Fruit fly (Drosophila melanogaster) whole organism, embryonic: ENCODE data around the gene CG2129.

Experiments
- Bdp1 ChIP-seq: fragments of 200-800 bp; sonication (Bioruptor generic); optimal IDR thresholded peaks from 3 replicates; lab custom pipeline; 2016; ENCODE audit warnings: missing biosample characterization, missing genetic modification characterization
- CG11085 ChIP-seq: fragments of 200-800 bp; sonication (Bioruptor generic); IDR thresholded peaks from 2 replicates; pipeline ENCODE4 v1.3.6; 2022; ENCODE audit warnings: missing biosample characterization, missing genetic modification characterization
- CG11504 ChIP-seq: fragments of 200-800 bp; sonication (Bioruptor generic); optimal IDR thresholded peaks from 3 replicates; lab custom pipeline; 2019; ENCODE audit warnings: missing biosample characterization, mild to moderate bottlenecking, missing genetic modification characterization, moderate library complexity
- CG13424 ChIP-seq: fragments of 200-800 bp; sonication (Bioruptor generic); optimal IDR thresholded peaks from 2 replicates; lab custom pipeline; 2019; ENCODE audit warnings: missing biosample characterization, mild to moderate bottlenecking, missing genetic modification characterization, moderate library complexity
- CG13624 ChIP-seq: fragments of 200-800 bp; sonication (Bioruptor generic); optimal IDR thresholded peaks from 2 replicates; lab custom pipeline; 2016; ENCODE audit warnings: missing biosample characterization, missing genetic modification characterization
- CG14014 ChIP-seq: fragments of 200-800 bp; sonication (Bioruptor generic); IDR thresholded peaks from 2 replicates; pipeline ENCODE4 v1.3.6; 2022; ENCODE audit warnings: missing biosample characterization, missing genetic modification characterization
- CG14710 ChIP-seq: fragments of 200-800 bp; sonication (Bioruptor generic); optimal IDR thresholded peaks from 3 replicates; lab custom pipeline; 2019; ENCODE audit warnings: missing biosample characterization, mild to moderate bottlenecking, missing genetic modification characterization, moderate library complexity
- CG15514 ChIP-seq: fragments of 200-800 bp; sonication (Bioruptor generic); optimal IDR thresholded peaks from 3 replicates; lab custom pipeline; 2017; ENCODE audit warnings: missing biosample characterization, missing genetic modification characterization, mild to moderate bottlenecking, moderate library complexity, missing genetic modification reagents
- CG1603 ChIP-seq: fragments of 200-800 bp; sonication (Bioruptor generic); optimal IDR thresholded peaks from 2 replicates; lab custom pipeline; 2019; ENCODE audit warnings: missing biosample characterization, mild to moderate bottlenecking, missing genetic modification characterization, moderate library complexity
- CG17829 ChIP-seq: fragments of 200-800 bp; optimal IDR thresholded peaks from 2 replicates; lab custom pipeline; 2019; ENCODE audit warnings: missing biosample characterization, mild to moderate bottlenecking, missing genetic modification characterization, moderate library complexity
- CG18262 ChIP-seq: fragments of 200-800 bp; optimal IDR thresholded peaks from 3 replicates; lab custom pipeline; 2019; ENCODE audit warnings: missing biosample characterization, mild to moderate bottlenecking, missing genetic modification characterization, moderate library complexity
- CG2678 ChIP-seq: fragments of 200-800 bp; sonication (Bioruptor generic); optimal IDR thresholded peaks from 3 replicates; lab custom pipeline; 2019; ENCODE audit warnings: missing biosample characterization, mild to moderate bottlenecking, missing genetic modification characterization, moderate library complexity
- CG3407 ChIP-seq: fragments of 200-800 bp; sonication (Bioruptor generic); optimal IDR thresholded peaks from 2 replicates; lab custom pipeline; 2018; ENCODE audit warnings: missing biosample characterization, mild to moderate bottlenecking, missing genetic modification characterization
- CG34422 ChIP-seq: fragments of 200-800 bp; sonication (Bioruptor generic); IDR thresholded peaks from 3 replicates; pipeline ENCODE4 v1.3.6; 2022; ENCODE audit warnings: missing biosample characterization, missing genetic modification characterization
- CG4820 ChIP-seq: fragments of 200-800 bp; sonication (Bioruptor generic); optimal IDR thresholded peaks from 3 replicates; lab custom pipeline; 2016; ENCODE audit warnings: missing biosample characterization, missing genetic modification characterization
- CG6813 ChIP-seq: fragments of 200-800 bp; sonication (Bioruptor generic); optimal IDR thresholded peaks from 2 replicates; lab custom pipeline; 2017; ENCODE audit warnings: missing biosample characterization, missing genetic modification characterization, mild to moderate bottlenecking, moderate library complexity, missing genetic modification reagents
- CG7987 ChIP-seq: fragments of 200-800 bp; sonication (Bioruptor generic); optimal IDR thresholded peaks from 2 replicates; lab custom pipeline; 2018; ENCODE audit warnings: missing biosample characterization, mild to moderate bottlenecking, missing genetic modification characterization, moderate library complexity
- CTCF ChIP-seq: fragments of 200-800 bp; sonication (Bioruptor generic); optimal IDR thresholded peaks from 2 replicates; lab custom pipeline; 2017; ENCODE audit warnings: missing biosample characterization, mild to moderate bottlenecking, missing genetic modification characterization, moderate library complexity
- D19A ChIP-seq: fragments of 200-800 bp; optimal IDR thresholded peaks from 3 replicates; lab custom pipeline; 2019; ENCODE audit warnings: missing biosample characterization, mild to moderate bottlenecking, missing genetic modification characterization, moderate library complexity
- Deaf1 ChIP-seq: fragments of 200-800 bp; optimal IDR thresholded peaks from 3 replicates; lab custom pipeline; 2019; ENCODE audit warnings: missing biosample characterization, mild to moderate bottlenecking, missing genetic modification characterization, moderate library complexity
- Doc2 ChIP-seq: fragments of 200-800 bp; sonication (Bioruptor generic); IDR thresholded peaks from 2 replicates; pipeline ENCODE4 v1.3.6; 2022; ENCODE audit warnings: missing biosample characterization, missing genetic modification characterization
- Dref ChIP-seq: fragments of 200-800 bp; sonication (Bioruptor generic); IDR thresholded peaks from 2 replicates; pipeline ENCODE4 v1.3.6; 2022; ENCODE audit warnings: missing biosample characterization, missing genetic modification characterization
- HmgD ChIP-seq: fragments of 200-800 bp; sonication (Bioruptor generic); optimal IDR thresholded peaks from 3 replicates; lab custom pipeline; 2016; ENCODE audit warnings: missing biosample characterization, missing genetic modification characterization
- Med ChIP-seq: fragments of 200-800 bp; sonication (Bioruptor generic); peaks from one replicate; lab custom pipeline; 2016; ENCODE audit warnings: missing biosample characterization, missing genetic modification characterization, mild to moderate bottlenecking, inconsistent platforms, moderate library complexity
- PHDP ChIP-seq: fragments of 200-800 bp; sonication (Bioruptor generic); optimal IDR thresholded peaks from 3 replicates; lab custom pipeline; 2018; ENCODE audit warnings: missing biosample characterization, mild to moderate bottlenecking, missing genetic modification characterization, moderate library complexity
- Six4 ChIP-seq: fragments of 200-800 bp; sonication (Bioruptor generic); optimal IDR thresholded peaks from 2 replicates; lab custom pipeline; 2016; ENCODE audit warnings: missing biosample characterization, missing genetic modification characterization
- Sox102F ChIP-seq: fragments of 200-800 bp; sonication (Bioruptor generic); optimal IDR thresholded peaks from 2 replicates; lab custom pipeline; 2018; ENCODE audit warnings: missing biosample characterization, mild to moderate bottlenecking, missing genetic modification characterization, moderate library complexity
- Xrp1 ChIP-seq: fragments of 200-800 bp; sonication (Bioruptor generic); IDR thresholded peaks from 2 replicates; pipeline ENCODE4 v1.3.6; 2022; ENCODE audit warnings: missing biosample characterization, missing genetic modification characterization
- YL-1 ChIP-seq: fragments of 200-800 bp; sonication (Bioruptor generic); optimal IDR thresholded peaks from 3 replicates; lab custom pipeline; 2017; ENCODE audit warnings: missing biosample characterization, mild to moderate bottlenecking, missing genetic modification characterization
- bigmax ChIP-seq: fragments of 200-800 bp; sonication (Bioruptor generic); optimal IDR thresholded peaks from 2 replicates; lab custom pipeline; 2018; ENCODE audit warnings: missing biosample characterization, mild to moderate bottlenecking, missing genetic modification characterization
- bsh ChIP-seq, 2 experiments: fragments of 200-800 bp; sonication (Bioruptor generic); optimal IDR thresholded peaks; 2 replicates each; lab custom pipeline; 2017 to 2018; ENCODE audit warnings: mild to moderate bottlenecking in 2 of 2, missing biosample characterization in 2 of 2, missing genetic modification characterization in 2 of 2, moderate library complexity in 1 of 2
- chn ChIP-seq: fragments of 200-800 bp; sonication (Bioruptor generic); optimal IDR thresholded peaks from 2 replicates; lab custom pipeline; 2016; ENCODE audit warnings: missing biosample characterization, missing genetic modification characterization
- crp ChIP-seq, 2 experiments: fragments of 200-800 bp; sonication (Bioruptor generic); optimal IDR thresholded peaks; 2 replicates in 1 of 2; 3 replicates in 1 of 2; lab custom pipeline; 2017; ENCODE audit warnings: missing biosample characterization in 2 of 2, missing genetic modification characterization in 2 of 2, mild to moderate bottlenecking in 1 of 2, moderate library complexity in 1 of 2
- dmrt99B ChIP-seq: fragments of 200-800 bp; sonication (Bioruptor generic); optimal IDR thresholded peaks from 2 replicates; lab custom pipeline; 2018; ENCODE audit warnings: missing biosample characterization, mild to moderate bottlenecking, missing genetic modification characterization, moderate library complexity
- gcm ChIP-seq: fragments of 200-800 bp; sonication (Bioruptor generic); optimal IDR thresholded peaks from 2 replicates; lab custom pipeline; 2019; ENCODE audit warnings: missing biosample characterization, mild to moderate bottlenecking, missing genetic modification characterization, moderate library complexity
- gsb ChIP-seq: fragments of 200-800 bp; sonication (Bioruptor generic); IDR thresholded peaks from 2 replicates; pipeline ENCODE4 v1.3.6; 2022; ENCODE audit warnings: missing biosample characterization, missing genetic modification characterization
- hbn ChIP-seq: fragments of 200-800 bp; sonication (Bioruptor generic); IDR thresholded peaks from 2 replicates; pipeline ENCODE4 v1.3.6; 2022; ENCODE audit warnings: missing biosample characterization, missing genetic modification characterization; ENCODE audit not compliant: partially characterized antibody
- jigr1 ChIP-seq: fragments of 200-800 bp; sonication (Bioruptor generic); IDR thresholded peaks from 3 replicates; pipeline ENCODE4 v1.3.6; 2022; ENCODE audit warnings: missing biosample characterization, missing genetic modification characterization
- kah ChIP-seq: fragments of 200-800 bp; sonication (Bioruptor generic); optimal IDR thresholded peaks from 2 replicates; lab custom pipeline; 2018; ENCODE audit warnings: missing biosample characterization, mild to moderate bottlenecking, missing genetic modification characterization
- lola ChIP-seq, 3 experiments: fragments of >200 bp in 2 of 3; fragments of 200-800 bp in 1 of 3; sonication (Bioruptor generic) in 1 of 3; optimal IDR thresholded peaks; 2 replicates each; lab custom pipeline; 2017 to 2019; ENCODE audit warnings: missing biosample characterization in 3 of 3, missing genetic modification characterization in 3 of 3, mild to moderate bottlenecking in 1 of 3, moderate library complexity in 1 of 3
- mld ChIP-seq: fragments of 200-800 bp; sonication (Bioruptor generic); IDR thresholded peaks from 3 replicates; pipeline ENCODE4 v1.3.6; 2022; ENCODE audit warnings: missing biosample characterization, missing genetic modification characterization; ENCODE audit not compliant: partially characterized antibody
- pan ChIP-seq, 4 experiments: fragments of >200 bp in 3 of 4; fragments of 200-800 bp in 1 of 4; sonication (Bioruptor generic) in 1 of 4; optimal IDR thresholded peaks in 3 of 4; IDR thresholded peaks in 1 of 4; 2 replicates each; pipeline versions ENCODE4 v1.3.6 to Lab custom; 2017 to 2022; ENCODE audit warnings: missing biosample characterization in 2 of 4, missing genetic modification characterization in 2 of 4, mixed read lengths in 1 of 4
- phol ChIP-seq: fragments of 200-800 bp; sonication (Bioruptor generic); optimal IDR thresholded peaks from 3 replicates; lab custom pipeline; 2018; ENCODE audit warnings: missing biosample characterization, mild to moderate bottlenecking, missing genetic modification characterization, moderate library complexity
- row ChIP-seq: fragments of 200-800 bp; sonication (Bioruptor generic); IDR thresholded peaks from 3 replicates; pipeline ENCODE4 v1.3.6; 2022; ENCODE audit warnings: missing biosample characterization, missing genetic modification characterization
- shn ChIP-seq: fragments of 200-800 bp; sonication (Bioruptor generic); optimal IDR thresholded peaks from 3 replicates; lab custom pipeline; 2016; ENCODE audit warnings: missing biosample characterization, missing genetic modification characterization
- tin ChIP-seq: fragments of 200-800 bp; sonication (Bioruptor generic); optimal IDR thresholded peaks from 3 replicates; lab custom pipeline; 2016; ENCODE audit warnings: missing biosample characterization, missing genetic modification characterization
- usp ChIP-seq: fragments of >200 bp; optimal IDR thresholded peaks from 2 replicates; lab custom pipeline; 2017; ENCODE audit warnings: missing biosample characterization, missing genetic modification characterization
- wek ChIP-seq: fragments of 200-800 bp; sonication (Bioruptor generic); optimal IDR thresholded peaks from 3 replicates; lab custom pipeline; 2018; ENCODE audit warnings: missing biosample characterization, mild to moderate bottlenecking, missing genetic modification characterization, moderate library complexity

The CG2129 gene

dm6 chrX:8120939-8121338, 24.7 kb upstream of the CG2129 start, which contains the start of gene CG2260 (continued):
- TF ChIP-seq crp (GFP tag; optimal IDR thresholded peaks at IDR 0.05; lab: Kevin White, UChicago), result peak; percentile 41 to 91
- no peak for TF ChIP-seq CG14014 (GFP tag; lab: Robert Waterston, UW)
- TF ChIP-seq wek (GFP tag; lab: Kevin White, UChicago), result no peak
- TF ChIP-seq jigr1 (GFP tag; lab: Robert Waterston, UW), result no peak
- TF ChIP-seq kah (GFP tag; lab: Kevin White, UChicago), result no peak
- TF ChIP-seq YL-1 (GFP tag; lab: Kevin White, UChicago), result peak; percentile 6
- TF ChIP-seq Med (GFP tag; lab: Kevin White, UChicago), result peak; percentile 41
- peak; percentile 75 for TF ChIP-seq CG15514 (GFP tag; lab: Kevin White, UChicago)
- TF ChIP-seq hbn (GFP tag; lab: Robert Waterston, UW), result peak; percentile 20; the same call in 1 of the 2 replicates
- no peak for TF ChIP-seq CTCF
- no peak for TF ChIP-seq CG4820 (GFP tag; lab: Kevin White, UChicago)
- no peak for TF ChIP-seq CG7987 (GFP tag; lab: Kevin White, UChicago)
- TF ChIP-seq CG13624 (GFP tag; lab: Kevin White, UChicago), result no peak
- peak; percentile 31 for TF ChIP-seq CG1603
- no peak for TF ChIP-seq Doc2 (GFP tag; lab: Robert Waterston, UW)
- no peak for TF ChIP-seq gsb (GFP tag; lab: Robert Waterston, UW)

- TF ChIP-seq dmrt99B, result peak; percentile 26
- no peak for TF ChIP-seq PHDP (tag; lab: Kevin White, UChicago)
- peak; percentile 16 for TF ChIP-seq Sox102F (GFP tag; lab: Kevin White, UChicago)
- peak; percentile 53 for TF ChIP-seq phol
- no peak for TF ChIP-seq Six4
- no peak for TF ChIP-seq pan (optimal IDR thresholded peaks at IDR 0.05; lab: Kevin White, UChicago)
- no peak for TF ChIP-seq pan (GFP tag; optimal IDR thresholded peaks at IDR 0.05 in 1 of 2, IDR thresholded peaks at IDR 0.05 in 1 of 2)
- TF ChIP-seq CG6813 (GFP tag; lab: Kevin White, UChicago), result no peak
- no peak for TF ChIP-seq Deaf1 (tag; lab: Kevin White, UChicago)
- TF ChIP-seq crp (GFP tag; optimal IDR thresholded peaks at IDR 0.05; lab: Kevin White, UChicago), result no peak
- TF ChIP-seq mld, result no peak
- no peak for TF ChIP-seq gcm (GFP tag; lab: Kevin White, UChicago)
- peak; percentile 21; the same call in 1 of the 3 replicates for TF ChIP-seq row (GFP tag; lab: Robert Waterston, UW)
- no peak for TF ChIP-seq shn (GFP tag; lab: Kevin White, UChicago)
- TF ChIP-seq CG13424 (tag; lab: Kevin White, UChicago), result no peak
- peak in 1 of 3 experiments; percentile 57 for TF ChIP-seq lola (GFP tag; optimal IDR thresholded peaks at IDR 0.05; lab: Kevin White, UChicago)
- TF ChIP-seq Bdp1 (GFP tag; lab: Kevin White, UChicago), result no peak
- no peak for TF ChIP-seq usp (GFP tag; lab: Kevin White, UChicago)
- TF ChIP-seq CG17829 (tag; lab: Kevin White, UChicago), result peak; percentile 34
- TF ChIP-seq CG2678 (tag; lab: Kevin White, UChicago), result peak; percentile 21
- no peak for TF ChIP-seq bigmax
- peak; percentile 17; the same call in 1 of the 2 replicates for TF ChIP-seq Xrp1 (GFP tag; lab: Robert Waterston, UW)
- TF ChIP-seq chn (GFP tag; lab: Kevin White, UChicago), result no peak
- TF ChIP-seq bsh (GFP tag; optimal IDR thresholded peaks at IDR 0.05; lab: Kevin White, UChicago), result peak in 1 of 2 experiments; percentile 51
- TF ChIP-seq CG18262 (tag; lab: Kevin White, UChicago), result peak; percentile 56
- no peak for TF ChIP-seq tin
- TF ChIP-seq HmgD (GFP tag; lab: Kevin White, UChicago), result no peak
- peak; percentile 10 for TF ChIP-seq CG11504 (tag; lab: Kevin White, UChicago)
- TF ChIP-seq Dref (GFP tag; lab: Robert Waterston, UW), result no peak
- TF ChIP-seq CG3407 (GFP tag; lab: Kevin White, UChicago), result peak; percentile 3
- TF ChIP-seq YL-1 (GFP tag; lab: Kevin White, UChicago), result no peak
- peak; percentile 48 for TF ChIP-seq CG14710
- TF ChIP-seq CG11085, result no peak
- no peak for TF ChIP-seq CG34422 (GFP tag; lab: Robert Waterston, UW)
- peak; percentile 21 for TF ChIP-seq D19A (tag; lab: Kevin White, UChicago)
These were observed 22.8 kb upstream of the CG2129 start for dm6 chrX:8122834-8123233.
